Worm (Caenorhabditis elegans) whole organism, early embryonic: ENCODE results near the gene vab-3.

Experiments
- B0310.2 ChIP-seq: sonication (generic microtip); optimal IDR thresholded peaks from 2 replicates; lab custom pipeline; 2016; ENCODE audit warnings: mild to moderate bottlenecking, missing genetic modification characterization, missing compliant biosample characterization
- F13C5.2 ChIP-seq: sonication (generic microtip); optimal IDR thresholded peaks from 2 replicates; lab custom pipeline; 2017; ENCODE audit warnings: mild to moderate bottlenecking, missing genetic modification characterization, inconsistent platforms, missing compliant biosample characterization
- aly-1 ChIP-seq: sonication (generic microtip); optimal IDR thresholded peaks from 2 replicates; lab custom pipeline; 2016; ENCODE audit warnings: missing genetic modification characterization, missing compliant biosample characterization
- ama-1 ChIP-seq: fragments of 150-350 bp; optimal IDR thresholded peaks from 2 replicates; lab custom pipeline; 2014
- ceh-13 ChIP-seq: fragments of 200-800 bp; sonication (Bioruptor generic); optimal IDR thresholded peaks from 2 replicates; lab custom pipeline; 2018; ENCODE audit warnings: mild to moderate bottlenecking, missing genetic modification characterization, missing compliant biosample characterization
- ceh-36 ChIP-seq: sonication (generic microtip); optimal IDR thresholded peaks from 2 replicates; lab custom pipeline; 2016; ENCODE audit warnings: missing genetic modification characterization, inconsistent platforms, missing compliant biosample characterization
- ets-7 ChIP-seq: sonication (generic microtip); optimal IDR thresholded peaks from 2 replicates; lab custom pipeline; 2016; ENCODE audit warnings: missing genotype, missing genetic modification characterization, missing compliant biosample characterization
- flt-1 ChIP-seq: fragments of 200-800 bp; sonication (Bioruptor generic); IDR thresholded peaks from 2 replicates; pipeline ENCODE4 v1.3.6; 2022; ENCODE audit warnings: missing genetic modification characterization, missing compliant biosample characterization
- hmbx-1 ChIP-seq: sonication (generic microtip); optimal IDR thresholded peaks from 2 replicates; lab custom pipeline; 2016; ENCODE audit warnings: mild to moderate bottlenecking, missing genetic modification characterization, missing compliant biosample characterization
- hmg-4 ChIP-seq: fragments of 200-800 bp; sonication (Bioruptor generic); optimal IDR thresholded peaks from 2 replicates; lab custom pipeline; 2018; ENCODE audit warnings: mild to moderate bottlenecking, missing genetic modification characterization, missing compliant biosample characterization
- hnd-1 ChIP-seq: sonication (generic microtip); optimal IDR thresholded peaks from 2 replicates; lab custom pipeline; 2016; ENCODE audit warnings: missing genetic modification characterization, missing compliant biosample characterization
- pes-1 ChIP-seq: fragments of 200-800 bp; sonication (Bioruptor generic); IDR thresholded peaks from 2 replicates; pipeline ENCODE4 v1.3.6; 2022; ENCODE audit warnings: missing genetic modification reagents, missing genetic modification characterization, missing compliant biosample characterization
- scrt-1 ChIP-seq: fragments of 200-800 bp; sonication (Bioruptor generic); IDR thresholded peaks from 2 replicates; pipeline ENCODE4 v1.3.6; 2022; ENCODE audit warnings: missing genetic modification characterization, missing compliant biosample characterization
- sea-1 ChIP-seq: fragments of 200-800 bp; sonication (Bioruptor generic); conservative IDR thresholded peaks from 2 replicates; pipeline ENCODE4 v1.3.6; 2022; ENCODE audit warnings: missing genetic modification characterization, missing compliant biosample characterization
- tbx-11 ChIP-seq: fragments of 200-800 bp; sonication (Bioruptor generic); IDR thresholded peaks from 2 replicates; pipeline ENCODE4 v1.3.6; 2022; ENCODE audit warnings: missing genetic modification characterization, missing compliant biosample characterization
- tbx-37 ChIP-seq: fragments of 200-800 bp; sonication (Bioruptor generic); conservative IDR thresholded peaks from 2 replicates; pipeline ENCODE4 v1.3.6; 2022; ENCODE audit warnings: missing genetic modification reagents, missing genetic modification characterization, missing compliant biosample characterization
- tra-4 ChIP-seq: sonication (generic microtip); optimal IDR thresholded peaks from 2 replicates; lab custom pipeline; 2017; ENCODE audit warnings: missing genetic modification characterization, missing compliant biosample characterization

vab-3 gene

DNA sequence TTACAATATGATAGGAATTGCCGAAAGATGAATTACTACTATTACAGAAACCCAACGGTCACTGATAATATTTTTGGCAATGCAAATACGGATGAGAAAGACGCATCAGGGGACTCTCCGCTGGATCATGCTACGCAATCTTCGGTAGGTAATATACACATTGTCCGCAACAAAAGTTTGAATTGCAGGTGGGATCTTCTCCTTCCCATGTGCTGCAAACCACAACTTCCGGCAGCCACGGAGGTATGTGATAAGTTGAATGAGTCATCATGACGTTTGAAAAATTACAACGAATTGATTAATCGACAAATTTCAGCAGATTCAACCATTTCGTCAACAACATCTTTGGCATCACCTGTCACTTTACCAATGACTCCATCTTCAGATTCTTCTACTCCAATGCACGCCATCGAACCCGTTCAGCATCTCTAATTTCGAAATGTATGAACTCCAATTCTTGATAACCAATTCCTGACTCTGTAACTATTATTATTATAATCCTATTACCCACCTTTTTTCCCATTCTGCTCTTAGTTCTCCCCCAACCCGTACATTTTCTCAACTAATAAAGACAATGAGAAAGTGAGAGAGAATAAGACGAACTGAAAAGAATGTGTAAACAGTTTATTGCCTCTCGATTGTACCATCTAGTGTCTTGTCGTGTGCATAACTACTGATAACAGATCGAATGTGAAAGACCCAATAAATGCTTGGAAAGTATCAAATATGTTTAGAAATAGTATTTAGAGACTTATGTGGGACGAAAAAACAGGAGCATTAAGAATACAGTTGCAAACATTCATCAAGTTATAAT is 22.3 kb upstream of the vab-3 start:
- no peak for TF ChIP-seq tbx-11
- TF ChIP-seq tra-4, result no peak
- no peak for TF ChIP-seq hmg-4 (GFP tag; lab: Kevin White, UChicago)
- TF ChIP-seq ets-7, result no peak

ce11 chrX:10479108-10479738 is 20.5 kb upstream of the vab-3 start:
- TF ChIP-seq hmbx-1 (no peak), tbx-11 (no peak), pes-1 (GFP tag; lab: Robert Waterston, UW) (no peak), tra-4 (no peak), hnd-1 (tag; lab: Kevin White, UChicago) (no peak), aly-1 (tag; lab: Kevin White, UChicago) (no peak), ceh-13 (GFP tag; lab: Kevin White, UChicago) (no peak), sea-1 (GFP tag; lab: Robert Waterston, UW) (no peak), B0310.2 (tag; lab: Kevin White, UChicago) (no peak), F13C5.2 (tag; lab: Kevin White, UChicago) (no peak), hmg-4 (GFP tag; lab: Kevin White, UChicago) (no peak), flt-1 (GFP tag; lab: Robert Waterston, UW) (no peak), tbx-37 (GFP tag; lab: Robert Waterston, UW) (no peak), ets-7 (no peak), ceh-36 (tag; lab: Kevin White, UChicago) (no peak), scrt-1 (GFP tag; lab: Robert Waterston, UW) (no peak)

ce11 chrX:10480563-10481290 is 19.0 kb upstream of the vab-3 start, which contains the start of gene elt-2:
elt-2 (plus strand) TSS chrX:10481240.
- TF ChIP-seq ama-1, result no peak
- no peak for TF ChIP-seq flt-1 (GFP tag; lab: Robert Waterston, UW)
- no peak for TF ChIP-seq tbx-11
- TF ChIP-seq F13C5.2 (tag; lab: Kevin White, UChicago), result no peak
- no peak for TF ChIP-seq aly-1 (tag; lab: Kevin White, UChicago)
- TF ChIP-seq pes-1 (GFP tag; lab: Robert Waterston, UW), result no peak
- TF ChIP-seq ceh-36 (tag; lab: Kevin White, UChicago), result no peak
- TF ChIP-seq ceh-13 (GFP tag; lab: Kevin White, UChicago), result no peak
- TF ChIP-seq hnd-1 (tag; lab: Kevin White, UChicago), result no peak

- TF ChIP-seq hmbx-1 (no peak), tbx-11 (no peak), B0310.2 (tag; lab: Kevin White, UChicago) (no peak), tbx-37 (GFP tag; lab: Robert Waterston, UW) (no peak), scrt-1 (GFP tag; lab: Robert Waterston, UW) (no peak), sea-1 (GFP tag; lab: Robert Waterston, UW) (no peak), tra-4 (no peak), aly-1 (tag; lab: Kevin White, UChicago) (no peak), hmg-4 (GFP tag; lab: Kevin White, UChicago) (no peak), ceh-13 (GFP tag; lab: Kevin White, UChicago) (no peak), pes-1 (GFP tag; lab: Robert Waterston, UW) (no peak)
These were observed 17.4 kb upstream of the vab-3 start for ce11 chrX:10482272-10482671.

DNA sequence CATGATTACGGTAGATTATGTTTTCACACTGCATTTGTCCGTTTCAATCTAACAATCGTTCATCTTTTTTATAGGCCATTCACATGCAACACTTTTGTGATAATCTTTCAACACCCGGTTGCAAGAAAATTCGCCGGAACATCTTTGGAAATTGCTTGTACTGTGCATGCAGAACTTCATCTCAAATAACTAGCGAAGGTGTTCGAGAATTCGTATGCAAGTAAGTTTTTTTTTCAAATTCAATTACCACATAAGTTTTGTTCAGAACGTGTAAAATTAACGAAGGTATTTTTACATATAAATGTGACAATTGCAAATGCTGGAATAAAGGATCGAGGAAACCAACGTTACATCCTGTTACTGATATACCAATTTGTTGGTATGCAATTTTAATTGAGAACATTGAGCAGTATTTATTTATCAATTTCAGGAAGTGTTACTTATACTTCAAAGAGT is 14.4 kb upstream of the vab-3 start, which contains the start of gene C33D3.3:
C33D3.3 (plus strand) TSS at position 51 of the 456 bp plus-strand sequence.
- TF ChIP-seq ceh-13 (GFP tag; lab: Kevin White, UChicago), result no peak
- no peak for TF ChIP-seq aly-1 (tag; lab: Kevin White, UChicago)
- no peak for TF ChIP-seq ama-1
- TF ChIP-seq flt-1 (GFP tag; lab: Robert Waterston, UW), result no peak
- no peak for TF ChIP-seq pes-1 (GFP tag; lab: Robert Waterston, UW)
- TF ChIP-seq hmg-4 (GFP tag; lab: Kevin White, UChicago), result no peak
- no peak for TF ChIP-seq tbx-37 (GFP tag; lab: Robert Waterston, UW)
- TF ChIP-seq hmbx-1, result no peak
- TF ChIP-seq F13C5.2 (tag; lab: Kevin White, UChicago), result no peak

ce11 chrX:10488763-10489162 is 10.9 kb upstream of the vab-3 start, which contains the start of gene C33D3.4:
C33D3.4 (plus strand) TSS chrX:10489063.
- TF ChIP-seq tbx-37 (GFP tag; lab: Robert Waterston, UW), result no peak
- TF ChIP-seq tbx-11, result no peak
- no peak for TF ChIP-seq hnd-1 (tag; lab: Kevin White, UChicago)
- TF ChIP-seq tra-4, result no peak
- TF ChIP-seq ama-1, result no peak
- TF ChIP-seq ceh-13 (GFP tag; lab: Kevin White, UChicago), result no peak
- TF ChIP-seq hmg-4 (GFP tag; lab: Kevin White, UChicago), result no peak
- TF ChIP-seq ceh-36 (tag; lab: Kevin White, UChicago), result no peak
- TF ChIP-seq scrt-1 (GFP tag; lab: Robert Waterston, UW), result no peak
- TF ChIP-seq ets-7, result no peak
- TF ChIP-seq hmbx-1, result no peak
- TF ChIP-seq F13C5.2 (tag; lab: Kevin White, UChicago), result no peak
- no peak for TF ChIP-seq flt-1 (GFP tag; lab: Robert Waterston, UW)
- TF ChIP-seq pes-1 (GFP tag; lab: Robert Waterston, UW), result no peak
- no peak for TF ChIP-seq B0310.2 (tag; lab: Kevin White, UChicago)
- no peak for TF ChIP-seq sea-1 (GFP tag; lab: Robert Waterston, UW)
- no peak for TF ChIP-seq aly-1 (tag; lab: Kevin White, UChicago)
